Worm (Caenorhabditis elegans): ENCODE data around the gene taf-6.2.

DNA sequence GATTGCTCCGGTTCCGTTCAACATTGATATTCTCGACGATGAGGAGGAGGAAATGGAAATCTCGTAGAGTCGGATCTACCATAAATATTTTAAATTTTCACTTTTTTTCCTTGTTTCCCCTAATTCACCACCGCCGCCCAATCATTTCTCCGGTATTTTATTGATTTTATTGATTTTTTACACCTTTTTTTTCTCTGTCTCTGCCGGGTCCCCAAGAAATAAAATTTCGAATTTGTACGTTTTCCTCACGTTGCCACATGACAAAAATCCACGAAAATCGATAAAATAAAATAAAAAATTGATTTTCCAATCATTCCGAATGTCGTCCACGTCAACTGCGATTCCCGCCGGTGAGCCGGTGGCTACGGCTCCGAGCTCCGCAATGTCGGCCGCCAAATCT is 3.7 kb upstream of the taf-6.2 start, which contains the start of gene Y37E11AL.2:
- TF ChIP-seq nhr-237 (tag; optimal IDR thresholded peaks at IDR 0.05), result no peak
- no peak for TF ChIP-seq bed-3 (GFP tag; optimal IDR thresholded peaks at IDR 0.05)
- no peak for TF ChIP-seq unc-62 (GFP tag; optimal IDR thresholded peaks at IDR 0.05)
- TF ChIP-seq unc-39 (tag; optimal IDR thresholded peaks at IDR 0.05), result no peak
- TF ChIP-seq snpc-4 (tag; optimal IDR thresholded peaks at IDR 0.05), result no peak
- no peak for TF ChIP-seq pha-4 (tag; optimal IDR thresholded peaks at IDR 0.05)
- TF ChIP-seq ces-1 (GFP tag; optimal IDR thresholded peaks at IDR 0.05), result no peak
- TF ChIP-seq elt-1 (tag; optimal IDR thresholded peaks at IDR 0.05; ENCODE audit: borderline replicate concordance, insufficient read depth), result no peak
- no peak for TF ChIP-seq sem-2 (GFP tag; optimal IDR thresholded peaks at IDR 0.05)
- TF ChIP-seq nhr-28 (tag; optimal IDR thresholded peaks at IDR 0.05), result no peak
- TF ChIP-seq ztf-11 (tag; optimal IDR thresholded peaks at IDR 0.05), result no peak
- TF ChIP-seq elt-3 (tag; optimal IDR thresholded peaks at IDR 0.05), result no peak
- TF ChIP-seq lsy-2 (tag; optimal IDR thresholded peaks at IDR 0.05), result no peak
- no peak for TF ChIP-seq mep-1 (tag; optimal IDR thresholded peaks at IDR 0.05)
